Worm (Caenorhabditis elegans): ENCODE measurements around the gene Y47D7A.3.

Y47D7A.3 gene

DNA sequence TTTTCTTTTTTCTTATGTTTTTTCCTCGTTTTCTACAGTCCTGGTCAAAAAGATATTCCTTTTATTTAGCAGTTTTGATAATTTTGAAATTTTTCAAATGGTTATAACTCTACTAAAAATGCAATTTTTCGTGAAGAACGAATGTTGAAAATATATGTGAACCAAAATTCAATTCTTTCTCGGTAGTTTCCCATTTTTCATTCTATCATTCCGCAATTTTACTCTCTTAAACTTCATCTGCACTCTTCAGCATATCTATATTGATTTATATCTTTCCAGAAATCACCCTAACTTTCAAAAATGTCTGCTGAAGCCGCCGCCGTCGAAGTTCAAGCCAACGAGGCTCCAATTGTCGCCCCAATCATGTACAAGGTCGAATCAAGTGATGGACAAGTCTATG, 11.4 kb downstream of the Y47D7A.3 start, which contains the start of gene skr-7:
Gene skr-7, plus strand, starts transcription at position 301 of the 400 bp plus-strand sequence.
- TF ChIP-seq snpc-4 (tag; optimal IDR thresholded peaks at IDR 0.05) (no peak), elt-1 (tag; optimal IDR thresholded peaks at IDR 0.05) (no peak), lsy-2 (tag; optimal IDR thresholded peaks at IDR 0.05) (no peak), aly-2 (tag; optimal IDR thresholded peaks at IDR 0.05) (no peak), nhr-21 (tag; optimal IDR thresholded peaks at IDR 0.05) (no peak), mbf-1 (tag; optimal IDR thresholded peaks at IDR 0.05) (no peak), lin-39 (tag; optimal IDR thresholded peaks at IDR 0.05) (no peak), nhr-129 (tag; optimal IDR thresholded peaks at IDR 0.05) (no peak), fos-1 (tag; optimal IDR thresholded peaks at IDR 0.05) (no peak), crh-2 (tag; optimal IDR thresholded peaks at IDR 0.05) (no peak), ztf-1 (GFP tag; conservative IDR thresholded peaks at IDR 0.05) (no peak), nhr-25 (tag; optimal IDR thresholded peaks at IDR 0.05) (no peak)

DNA sequence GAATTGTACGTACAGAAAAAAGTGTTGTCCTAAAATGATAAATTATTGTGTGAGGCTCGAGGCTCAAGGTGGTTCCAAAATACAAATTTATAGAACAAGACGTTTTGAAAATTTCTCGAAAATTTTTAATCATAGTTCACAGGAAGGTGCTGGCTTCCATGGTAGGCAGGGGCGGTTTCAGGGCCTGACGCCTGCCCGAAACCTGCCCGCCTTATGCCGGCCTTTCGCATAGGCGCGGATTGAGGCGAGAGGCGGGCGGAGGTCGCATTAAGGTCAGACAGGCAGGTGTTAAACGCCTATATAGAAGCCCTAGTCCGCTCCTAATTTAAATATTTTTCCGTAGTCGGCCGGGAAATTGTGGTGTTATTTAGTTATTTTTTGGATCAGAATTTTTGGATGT, 12.3 kb downstream of the Y47D7A.3 start:
- TF ChIP-seq nhr-77 (tag; optimal IDR thresholded peaks at IDR 0.05): no peak
- TF ChIP-seq ZK546.5 (tag; optimal IDR thresholded peaks at IDR 0.05): no peak
- TF ChIP-seq Y55F3AM.14 (GFP tag; optimal IDR thresholded peaks at IDR 0.05): no peak
- no peak for TF ChIP-seq sma-9 (GFP tag; optimal IDR thresholded peaks at IDR 0.05)
- TF ChIP-seq sma-9 (tag; optimal IDR thresholded peaks at IDR 0.05): no peak
- no peak for TF ChIP-seq skn-1 (tag; optimal IDR thresholded peaks at IDR 0.05)
- TF ChIP-seq lin-11 (tag; optimal IDR thresholded peaks at IDR 0.05): no peak
- TF ChIP-seq nhr-23 (tag; optimal IDR thresholded peaks at IDR 0.05): no peak
- TF ChIP-seq ztf-4 (tag; optimal IDR thresholded peaks at IDR 0.05): no peak
- no peak for TF ChIP-seq alr-1 (tag; optimal IDR thresholded peaks at IDR 0.05)

DNA sequence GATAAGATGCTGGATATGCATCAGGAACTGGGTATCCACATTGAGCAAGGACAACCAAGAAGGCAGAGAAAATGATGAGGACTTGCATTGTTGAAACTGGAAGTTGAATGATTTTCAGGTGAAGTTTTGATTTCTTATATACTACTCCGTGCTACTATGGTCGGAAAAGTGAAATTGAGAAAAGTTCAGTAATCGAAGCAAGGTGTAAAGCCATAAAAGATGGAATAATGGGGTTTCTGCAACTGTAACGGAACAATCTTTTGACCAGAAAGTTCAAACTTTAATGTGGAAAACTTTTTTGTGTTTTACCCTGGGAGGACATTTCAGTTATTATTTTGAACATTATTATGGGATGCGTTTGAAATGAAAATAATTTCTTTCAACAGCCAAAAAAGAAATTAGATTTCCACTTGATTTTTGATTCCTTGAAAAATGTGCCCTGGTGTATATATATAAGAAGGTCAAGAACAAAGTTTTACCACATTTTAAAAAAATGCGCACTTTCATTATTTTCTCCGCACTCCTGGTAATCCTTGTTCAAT, 13.2 kb downstream of the Y47D7A.3 start, which contains the start of the genes Y47D7A.9 and Y47D7A.19:
Gene Y47D7A.9, minus strand, starts transcription at position 101 of the 542 bp plus-strand sequence.
Gene Y47D7A.19, plus strand, starts transcription at position 492 of the 542 bp plus-strand sequence.
- TF ChIP-seq nhr-77 (tag; optimal IDR thresholded peaks at IDR 0.05) (no peak), sem-4 (tag; optimal IDR thresholded peaks at IDR 0.05) (no peak), lin-11 (tag; optimal IDR thresholded peaks at IDR 0.05) (no peak), lsy-2 (tag; optimal IDR thresholded peaks at IDR 0.05) (no peak), lin-39 (tag; optimal IDR thresholded peaks at IDR 0.05) (no peak), mab-5 (tag; optimal IDR thresholded peaks at IDR 0.05) (no peak), elt-3 (tag; optimal IDR thresholded peaks at IDR 0.05) (no peak), mbf-1 (tag; optimal IDR thresholded peaks at IDR 0.05) (no peak), C34F6.9 (tag; optimal IDR thresholded peaks at IDR 0.05) (no peak), peb-1 (tag; optimal IDR thresholded peaks at IDR 0.05) (no peak), crh-2 (tag; optimal IDR thresholded peaks at IDR 0.05) (no peak), ztf-11 (tag; optimal IDR thresholded peaks at IDR 0.05) (no peak), ZK546.5 (tag; optimal IDR thresholded peaks at IDR 0.05) (no peak), unc-62 (GFP tag; optimal IDR thresholded peaks at IDR 0.05) (no peak)

DNA sequence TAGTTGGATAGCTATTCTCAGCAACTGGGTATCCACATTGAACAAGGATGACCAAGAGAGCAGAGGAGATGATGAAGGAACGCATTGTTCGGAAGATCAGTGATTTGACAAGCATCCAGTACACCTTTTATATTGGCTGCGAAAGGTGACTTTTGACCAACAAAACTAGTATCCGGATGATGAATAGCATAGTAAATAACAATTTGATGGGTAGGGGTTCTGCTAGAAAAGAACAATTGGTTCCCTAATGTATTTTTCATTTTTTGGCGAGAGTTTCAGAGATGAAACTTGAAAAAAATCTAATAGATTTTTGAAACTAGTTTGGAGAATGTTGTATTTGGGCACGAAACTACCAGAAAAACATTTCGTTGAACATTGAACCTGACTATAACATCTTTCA, 17.5 kb downstream of the Y47D7A.3 start, which contains the start of gene Y47D7A.11:
Gene Y47D7A.11, minus strand, starts transcription at position 101 of the 400 bp plus-strand sequence.
- TF ChIP-seq ZK546.5 (tag; optimal IDR thresholded peaks at IDR 0.05): no peak
- no peak for TF ChIP-seq sma-9 (GFP tag; optimal IDR thresholded peaks at IDR 0.05)
- no peak for TF ChIP-seq sma-9 (tag; optimal IDR thresholded peaks at IDR 0.05)
- TF ChIP-seq lin-11 (tag; optimal IDR thresholded peaks at IDR 0.05): no peak
- no peak for TF ChIP-seq lin-39 (tag; optimal IDR thresholded peaks at IDR 0.05)
- no peak for TF ChIP-seq sma-3 (GFP tag; optimal IDR thresholded peaks at IDR 0.05)
- no peak for TF ChIP-seq unc-55 (GFP tag; optimal IDR thresholded peaks at IDR 0.05)
- TF ChIP-seq unc-39 (tag; optimal IDR thresholded peaks at IDR 0.05): no peak
- no peak for TF ChIP-seq peb-1 (tag; optimal IDR thresholded peaks at IDR 0.05)
- TF ChIP-seq nhr-77 (tag; optimal IDR thresholded peaks at IDR 0.05): no peak
- no peak for TF ChIP-seq nhr-129 (tag; optimal IDR thresholded peaks at IDR 0.05)
- TF ChIP-seq snpc-4 (tag; optimal IDR thresholded peaks at IDR 0.05): no peak
- no peak for TF ChIP-seq mab-5 (tag; optimal IDR thresholded peaks at IDR 0.05)
- no peak for TF ChIP-seq ztf-11 (tag; optimal IDR thresholded peaks at IDR 0.05)
- TF ChIP-seq sem-4 (tag; optimal IDR thresholded peaks at IDR 0.05): no peak
- TF ChIP-seq skn-1 (tag; optimal IDR thresholded peaks at IDR 0.05): no peak
- no peak for TF ChIP-seq dmd-4 (tag; optimal IDR thresholded peaks at IDR 0.05)
- TF ChIP-seq nhr-12 (tag; optimal IDR thresholded peaks at IDR 0.05): no peak
- no peak for TF ChIP-seq gmeb-1 (tag; optimal IDR thresholded peaks at IDR 0.05)
